Fruit fly (Drosophila melanogaster) whole organism, embryonic: ENCODE data around the gene LysB.

Source experiments
- Ada2b ChIP-seq: fragments of 200-800 bp; sonication (Bioruptor generic); IDR thresholded peaks from 2 replicates; pipeline ENCODE4 v1.3.6; 2022; ENCODE audit warnings: missing biosample characterization, missing genetic modification characterization
- Blimp-1 ChIP-seq: fragments of 200-800 bp; sonication (Bioruptor generic); optimal IDR thresholded peaks from 3 replicates; lab custom pipeline; 2018; ENCODE audit warnings: missing biosample characterization, missing genetic modification characterization, mild to moderate bottlenecking, moderate library complexity, missing genetic modification reagents
- Bteb2 ChIP-seq: fragments of 200-800 bp; sonication (Bioruptor generic); optimal IDR thresholded peaks from 2 replicates; lab custom pipeline; 2016; ENCODE audit warnings: missing biosample characterization, missing genetic modification characterization
- CG10654 ChIP-seq: fragments of 200-800 bp; sonication (Bioruptor generic); optimal IDR thresholded peaks from 2 replicates; lab custom pipeline; 2016; ENCODE audit warnings: missing biosample characterization, missing genetic modification characterization
- CG12219 ChIP-seq: fragments of 200-800 bp; sonication (Bioruptor generic); optimal IDR thresholded peaks from 3 replicates; lab custom pipeline; 2018; ENCODE audit warnings: missing biosample characterization, mild to moderate bottlenecking, missing genetic modification characterization
- CG12299 ChIP-seq: fragments of 200-800 bp; sonication (Bioruptor generic); optimal IDR thresholded peaks from 2 replicates; lab custom pipeline; 2018; ENCODE audit warnings: missing biosample characterization, mild to moderate bottlenecking, missing genetic modification characterization
- CG13123 ChIP-seq: fragments of 200-800 bp; sonication (Bioruptor generic); optimal IDR thresholded peaks from 2 replicates; lab custom pipeline; 2016; ENCODE audit warnings: missing biosample characterization, missing genetic modification characterization
- CG14050 ChIP-seq: fragments of 200-800 bp; sonication (Bioruptor generic); IDR thresholded peaks from 3 replicates; pipeline ENCODE4 v1.3.6; 2022; ENCODE audit warnings: missing biosample characterization, missing genetic modification characterization
- CG14860 ChIP-seq: fragments of 200-800 bp; sonication (Bioruptor generic); IDR thresholded peaks from 3 replicates; pipeline ENCODE4 v1.3.6; 2022; ENCODE audit warnings: missing biosample characterization, missing genetic modification characterization; ENCODE audit not compliant: partially characterized antibody
- CG15601 ChIP-seq: fragments of 200-800 bp; sonication (Bioruptor generic); optimal IDR thresholded peaks from 3 replicates; lab custom pipeline; 2019; ENCODE audit warnings: missing biosample characterization, mild to moderate bottlenecking, missing genetic modification characterization, moderate library complexity
- CG16815 ChIP-seq: fragments of 200-800 bp; sonication (Bioruptor generic); optimal IDR thresholded peaks from 3 replicates; lab custom pipeline; 2017; ENCODE audit warnings: missing biosample characterization, mild to moderate bottlenecking, missing genetic modification characterization
- CG1832 ChIP-seq: fragments of 200-800 bp; sonication (Bioruptor generic); optimal IDR thresholded peaks from 2 replicates; lab custom pipeline; 2017; ENCODE audit warnings: missing biosample characterization, mild to moderate bottlenecking, missing genetic modification characterization, inconsistent platforms
- CG33557 ChIP-seq: fragments of 200-800 bp; sonication (Bioruptor generic); optimal IDR thresholded peaks from 2 replicates; lab custom pipeline; 2019; ENCODE audit warnings: missing biosample characterization, mild to moderate bottlenecking, missing genetic modification characterization, moderate library complexity
- CG3995 ChIP-seq: fragments of 200-800 bp; sonication (Bioruptor generic); optimal IDR thresholded peaks from 3 replicates; lab custom pipeline; 2016; ENCODE audit warnings: missing biosample characterization, missing genetic modification characterization
- CG4328 ChIP-seq: fragments of 200-800 bp; sonication (Bioruptor generic); optimal IDR thresholded peaks from 3 replicates; lab custom pipeline; 2017; ENCODE audit warnings: missing biosample characterization, missing genetic modification reagents, missing genetic modification characterization
- CG6175 ChIP-seq: fragments of 200-800 bp; sonication (Bioruptor generic); IDR thresholded peaks from 3 replicates; pipeline ENCODE4 v1.3.6; 2022; ENCODE audit warnings: missing biosample characterization, missing genetic modification characterization
- CG6272 ChIP-seq: fragments of 200-800 bp; sonication (Bioruptor generic); IDR thresholded peaks from 2 replicates; pipeline ENCODE4 v1.3.6; 2022; ENCODE audit warnings: missing biosample characterization, missing genetic modification characterization
- CG7372 ChIP-seq: fragments of 200-800 bp; sonication (Bioruptor generic); IDR thresholded peaks from 2 replicates; pipeline ENCODE4 v1.3.6; 2022; ENCODE audit warnings: missing biosample characterization, missing genetic modification characterization
- CG9609 ChIP-seq: fragments of 200-800 bp; sonication (Bioruptor generic); optimal IDR thresholded peaks from 3 replicates; lab custom pipeline; 2016; ENCODE audit warnings: missing biosample characterization, missing genetic modification characterization
- CG9797 ChIP-seq: fragments of 200-800 bp; sonication (Bioruptor generic); optimal IDR thresholded peaks from 3 replicates; lab custom pipeline; 2018; ENCODE audit warnings: missing biosample characterization, mild to moderate bottlenecking, missing genetic modification characterization
- CoRest ChIP-seq: fragments of 200-800 bp; sonication (Bioruptor generic); optimal IDR thresholded peaks from 3 replicates; lab custom pipeline; 2018; ENCODE audit warnings: missing biosample characterization, mild to moderate bottlenecking, missing genetic modification characterization, moderate library complexity
- Doc2 ChIP-seq: fragments of 200-800 bp; sonication (Bioruptor generic); IDR thresholded peaks from 2 replicates; pipeline ENCODE4 v1.3.6; 2022; ENCODE audit warnings: missing biosample characterization, missing genetic modification characterization
- E2f2 ChIP-seq: fragments of 200-800 bp; sonication (Bioruptor generic); IDR thresholded peaks from 2 replicates; pipeline ENCODE4 v1.3.6; 2022; ENCODE audit warnings: missing biosample characterization, missing genetic modification characterization
- Eip74EF ChIP-seq, 2 experiments: fragments of 200-800 bp in 1 of 2; fragments of >200 bp in 1 of 2; sonication (Bioruptor generic) in 1 of 2; optimal IDR thresholded peaks; 2 replicates each; lab custom pipeline; 2017 to 2019; ENCODE audit warnings: missing biosample characterization in 2 of 2, missing genetic modification characterization in 2 of 2, mild to moderate bottlenecking in 1 of 2, moderate library complexity in 1 of 2
- Hey ChIP-seq: fragments of 200-800 bp; sonication (Bioruptor generic); optimal IDR thresholded peaks from 3 replicates; lab custom pipeline; 2018; ENCODE audit warnings: missing biosample characterization, mild to moderate bottlenecking, missing genetic modification characterization
- Hr3 ChIP-seq: fragments of 200-800 bp; sonication (Bioruptor generic); optimal IDR thresholded peaks from 3 replicates; lab custom pipeline; 2016; ENCODE audit warnings: missing biosample characterization, missing genetic modification characterization
- Sry-β ChIP-seq: fragments of 200-800 bp; sonication (Bioruptor generic); optimal IDR thresholded peaks from 2 replicates; lab custom pipeline; 2018; ENCODE audit warnings: missing biosample characterization, mild to moderate bottlenecking, missing genetic modification characterization, moderate library complexity
- Stat92E ChIP-seq, 3 experiments: fragments of >200 bp in 2 of 3; fragments of 200-800 bp in 1 of 3; sonication (Bioruptor generic) in 1 of 3; optimal IDR thresholded peaks; 2 replicates each; lab custom pipeline; 2017 to 2019; ENCODE audit warnings: missing biosample characterization in 3 of 3, missing genetic modification characterization in 3 of 3, mild to moderate bottlenecking in 1 of 3, moderate library complexity in 1 of 3
- abd-A ChIP-seq: fragments of 200-800 bp; sonication (Bioruptor generic); optimal IDR thresholded peaks from 3 replicates; lab custom pipeline; 2019; ENCODE audit warnings: missing biosample characterization, mild to moderate bottlenecking, missing genetic modification characterization, moderate library complexity
- ase ChIP-seq: fragments of 200-800 bp; sonication (Bioruptor generic); IDR thresholded peaks from 3 replicates; pipeline ENCODE4 v1.3.6; 2022; ENCODE audit warnings: missing biosample characterization, missing genetic modification characterization
- ato ChIP-seq: fragments of 200-800 bp; sonication (Bioruptor generic); IDR thresholded peaks from 2 replicates; pipeline ENCODE4 v1.3.6; 2022; ENCODE audit warnings: missing biosample characterization, missing genetic modification characterization; ENCODE audit not compliant: partially characterized antibody
- ci ChIP-seq: fragments of 200-800 bp; sonication (Bioruptor generic); IDR thresholded peaks from 3 replicates; pipeline ENCODE4 v1.3.6; 2022; ENCODE audit warnings: missing biosample characterization, missing genetic modification characterization
- da ChIP-seq: fragments of 200-800 bp; sonication (Bioruptor generic); optimal IDR thresholded peaks from 2 replicates; lab custom pipeline; 2016; ENCODE audit warnings: missing biosample characterization, missing genetic modification characterization
- disco-r ChIP-seq: fragments of 200-800 bp; sonication (Bioruptor generic); optimal IDR thresholded peaks from 2 replicates; lab custom pipeline; 2016; ENCODE audit warnings: missing biosample characterization, missing genetic modification characterization
- ems ChIP-seq: fragments of 200-800 bp; sonication (Bioruptor generic); optimal IDR thresholded peaks from 3 replicates; lab custom pipeline; 2016; ENCODE audit warnings: missing biosample characterization, missing genetic modification characterization
- grau ChIP-seq: fragments of 200-800 bp; optimal IDR thresholded peaks from 3 replicates; lab custom pipeline; 2019; ENCODE audit warnings: missing biosample characterization, mild to moderate bottlenecking, missing genetic modification characterization, moderate library complexity
- hb ChIP-seq: fragments of 200-800 bp; sonication (Bioruptor generic); IDR thresholded peaks from 3 replicates; pipeline ENCODE4 v1.3.6; 2022; ENCODE audit warnings: missing biosample characterization, missing genetic modification characterization; ENCODE audit not compliant: partially characterized antibody
- ind ChIP-seq: fragments of 200-800 bp; sonication (Bioruptor generic); optimal IDR thresholded peaks from 3 replicates; lab custom pipeline; 2016; ENCODE audit warnings: missing biosample characterization, missing genetic modification characterization
- kay ChIP-seq: fragments of 200-800 bp; sonication (Bioruptor generic); optimal IDR thresholded peaks from 2 replicates; lab custom pipeline; 2016; ENCODE audit warnings: missing biosample characterization, missing genetic modification characterization
- lbe ChIP-seq: fragments of 200-800 bp; sonication (Bioruptor generic); optimal IDR thresholded peaks from 2 replicates; lab custom pipeline; 2016; ENCODE audit warnings: missing biosample characterization, mild to moderate bottlenecking, missing genetic modification characterization
- nmo ChIP-seq: fragments of 200-800 bp; sonication (Bioruptor generic); optimal IDR thresholded peaks from 2 replicates; lab custom pipeline; 2018; ENCODE audit warnings: missing biosample characterization, mild to moderate bottlenecking, missing genetic modification characterization, moderate library complexity
- nom ChIP-seq: fragments of 200-800 bp; sonication (Bioruptor generic); optimal IDR thresholded peaks from 2 replicates; lab custom pipeline; 2017; ENCODE audit warnings: missing biosample characterization, missing genetic modification characterization, mild to moderate bottlenecking, moderate library complexity, missing genetic modification reagents
- onecut ChIP-seq: fragments of 200-800 bp; sonication (Bioruptor generic); IDR thresholded peaks from 2 replicates; pipeline ENCODE4 v1.3.6; 2022; ENCODE audit warnings: missing biosample characterization, missing genetic modification characterization
- peb ChIP-seq: fragments of 200-800 bp; sonication (Bioruptor generic); IDR thresholded peaks from 2 replicates; pipeline ENCODE4 v1.3.6; 2022; ENCODE audit warnings: missing biosample characterization, missing genetic modification characterization
- sens ChIP-seq: fragments of 200-800 bp; sonication (Bioruptor generic); peaks from one replicate; lab custom pipeline; 2016; ENCODE audit warnings: missing biosample characterization, missing genetic modification characterization
- slou ChIP-seq: fragments of 200-800 bp; sonication (Bioruptor generic); optimal IDR thresholded peaks from 3 replicates; lab custom pipeline; 2016; ENCODE audit warnings: missing biosample characterization, missing genetic modification characterization
- tgo ChIP-seq: fragments of 200-800 bp; sonication (Bioruptor generic); IDR thresholded peaks from 3 replicates; pipeline ENCODE4 v1.3.6; 2022; ENCODE audit warnings: missing biosample characterization, missing genetic modification characterization
- tin ChIP-seq: fragments of 200-800 bp; sonication (Bioruptor generic); optimal IDR thresholded peaks from 3 replicates; lab custom pipeline; 2016; ENCODE audit warnings: missing biosample characterization, missing genetic modification characterization
- twi ChIP-seq: fragments of 200-800 bp; optimal IDR thresholded peaks from 2 replicates; lab custom pipeline; 2019; ENCODE audit warnings: missing biosample characterization, mild to moderate bottlenecking, missing genetic modification characterization, moderate library complexity
- vvl ChIP-seq: fragments of 200-800 bp; sonication (Bioruptor generic); IDR thresholded peaks from 2 replicates; pipeline ENCODE4 v1.3.6; 2022; ENCODE audit warnings: missing biosample characterization, missing genetic modification characterization
- wdn ChIP-seq: fragments of 200-800 bp; sonication (Bioruptor generic); IDR thresholded peaks from 2 replicates; pipeline ENCODE4 v1.3.6; 2022; ENCODE audit warnings: missing biosample characterization, missing genetic modification characterization

Gene LysB

dm6 chr3L:1166266-1166665 is 40.9 kb upstream of the LysB start (continued):
- TF ChIP-seq Hey (peak; percentile 50), ems (GFP tag; lab: Kevin White, UChicago) (no peak), CG6272 (GFP tag; lab: Robert Waterston, UW) (no peak), CG14860 (no peak), CG33557 (peak; percentile 81), CG3995 (GFP tag; lab: Kevin White, UChicago) (no peak), Stat92E (GFP tag; optimal IDR thresholded peaks at IDR 0.05; lab: Kevin White, UChicago) (no peak), ase (GFP tag; lab: Robert Waterston, UW) (no peak), vvl (peak; percentile 33; the same call in 1 of the 2 replicates), CG15601 (tag; lab: Kevin White, UChicago) (peak; percentile 92), CG9797 (GFP tag; lab: Kevin White, UChicago) (peak; percentile 16), Blimp-1 (GFP tag; lab: Kevin White, UChicago) (peak; percentile 70), disco-r (GFP tag; lab: Kevin White, UChicago) (no peak), CG4328 (GFP tag; lab: Kevin White, UChicago) (peak; percentile 62), CG10654 (peak; percentile 25), slou (GFP tag; lab: Kevin White, UChicago) (no peak), tgo (GFP tag; lab: Robert Waterston, UW) (no peak), hb (GFP tag; lab: Robert Waterston, UW) (no peak), CG12299 (tag; lab: Kevin White, UChicago) (peak; percentile 37), E2f2 (GFP tag; lab: Robert Waterston, UW) (no peak), twi (tag; lab: Kevin White, UChicago) (no peak), ato (GFP tag; lab: Robert Waterston, UW) (no peak), Eip74EF (GFP tag; optimal IDR thresholded peaks at IDR 0.05; lab: Kevin White, UChicago) (peak in 1 of 2 experiments; percentile 8), onecut (GFP tag; lab: Robert Waterston, UW) (peak; percentile 60), lbe (GFP tag; lab: Kevin White, UChicago) (no peak), CG16815 (GFP tag; lab: Kevin White, UChicago) (no peak), CG14050 (GFP tag; lab: Robert Waterston, UW) (peak; percentile 22; the same call in 1 of the 3 replicates), nom (GFP tag; lab: Kevin White, UChicago) (no peak), CG6175 (GFP tag; lab: Robert Waterston, UW) (no peak), Bteb2 (GFP tag; lab: Kevin White, UChicago) (no peak), Doc2 (GFP tag; lab: Robert Waterston, UW) (no peak), grau (tag; lab: Kevin White, UChicago) (peak; percentile 14), nmo (GFP tag; lab: Kevin White, UChicago) (no peak), CG7372 (no peak), Ada2b (GFP tag; lab: Robert Waterston, UW) (no peak; the same call in 1 of the 2 replicates), CG13123 (GFP tag; lab: Kevin White, UChicago) (no peak), kay (no peak), abd-A (tag; lab: Kevin White, UChicago) (no peak), ci (GFP tag; lab: Robert Waterston, UW) (peak; percentile 92), CG9609 (GFP tag; lab: Kevin White, UChicago) (no peak), sens (GFP tag; lab: Kevin White, UChicago) (peak; percentile 94), wdn (no peak), CoRest (tag; lab: Kevin White, UChicago) (peak; percentile 40), Sry-β (GFP tag; lab: Kevin White, UChicago) (peak; percentile 50), ind (no peak), CG1832 (GFP tag; lab: Kevin White, UChicago) (no peak), da (GFP tag; lab: Kevin White, UChicago) (no peak), CG12219 (GFP tag; lab: Kevin White, UChicago) (peak; percentile 52), tin (GFP tag; lab: Kevin White, UChicago) (no peak), Hr3 (GFP tag; lab: Kevin White, UChicago) (no peak), peb (GFP tag; lab: Robert Waterston, UW) (peak; percentile 45; the same call in 1 of the 2 replicates)
